Worm (Caenorhabditis elegans): Measurements from ENCODE around the gene ugt-56.

The ugt-56 gene

ce11 chrV:12245777-12246452 lies 12.9 kb upstream of the ugt-56 start:
- no peak for TF ChIP-seq cog-1 (tag; optimal IDR thresholded peaks at IDR 0.05)
- no peak for TF ChIP-seq T22C8.4 (GFP tag; IDR thresholded peaks at IDR 0.05)
- TF ChIP-seq tab-1 (GFP tag; IDR thresholded peaks at IDR 0.05), result no peak
- no peak for TF ChIP-seq flt-1 (GFP tag; IDR thresholded peaks at IDR 0.05)
- no peak for TF ChIP-seq ztf-29 (GFP tag; IDR thresholded peaks at IDR 0.05)
- TF ChIP-seq med-1 (GFP tag; optimal IDR thresholded peaks at IDR 0.05; ENCODE audit: insufficient read depth), result no peak
- TF ChIP-seq ztf-23 (GFP tag; IDR thresholded peaks at IDR 0.05), result no peak
- TF ChIP-seq klf-2 (GFP tag; conservative IDR thresholded peaks at IDR 0.05), result no peak
- TF ChIP-seq ref-1 (GFP tag; conservative IDR thresholded peaks at IDR 0.05), result no peak

ce11 chrV:12251041-12251440 lies 7.7 kb upstream of the ugt-56 start, which contains the start of gene T04H1.5:
T04H1.5 (plus strand) TSS chrV:12251341.
- no peak for TF ChIP-seq klf-2 (GFP tag; conservative IDR thresholded peaks at IDR 0.05)
- no peak for TF ChIP-seq ztf-29 (GFP tag; IDR thresholded peaks at IDR 0.05)
- TF ChIP-seq flt-1 (GFP tag; IDR thresholded peaks at IDR 0.05), result no peak
- no peak for TF ChIP-seq ztf-23 (GFP tag; IDR thresholded peaks at IDR 0.05)
- TF ChIP-seq med-1 (GFP tag; optimal IDR thresholded peaks at IDR 0.05; ENCODE audit: insufficient read depth), result no peak
- TF ChIP-seq T22C8.4 (GFP tag; IDR thresholded peaks at IDR 0.05), result no peak
- TF ChIP-seq cog-1 (tag; optimal IDR thresholded peaks at IDR 0.05), result no peak
- no peak for TF ChIP-seq tab-1 (GFP tag; IDR thresholded peaks at IDR 0.05)
- TF ChIP-seq ref-1 (GFP tag; conservative IDR thresholded peaks at IDR 0.05), result no peak

ce11 chrV:12252272-12252671 lies 6.5 kb upstream of the ugt-56 start, which contains the start of gene lrx-1:
lrx-1 (plus strand) TSS chrV:12252572.
- TF ChIP-seq ztf-23 (GFP tag; IDR thresholded peaks at IDR 0.05) (no peak), med-1 (GFP tag; optimal IDR thresholded peaks at IDR 0.05; ENCODE audit: insufficient read depth) (no peak), flt-1 (GFP tag; IDR thresholded peaks at IDR 0.05) (no peak), tab-1 (GFP tag; IDR thresholded peaks at IDR 0.05) (no peak), cog-1 (tag; optimal IDR thresholded peaks at IDR 0.05) (no peak), ztf-29 (GFP tag; IDR thresholded peaks at IDR 0.05) (no peak), T22C8.4 (GFP tag; IDR thresholded peaks at IDR 0.05) (no peak), ref-1 (GFP tag; conservative IDR thresholded peaks at IDR 0.05) (no peak), klf-2 (GFP tag; conservative IDR thresholded peaks at IDR 0.05) (no peak)

ce11 chrV:12255343-12255742 lies 3.4 kb upstream of the ugt-56 start, which contains the start of gene T04H1.12:
T04H1.12 (plus strand) TSS chrV:12255643.
- TF ChIP-seq flt-1 (GFP tag; IDR thresholded peaks at IDR 0.05) (no peak), cog-1 (tag; optimal IDR thresholded peaks at IDR 0.05) (no peak), T22C8.4 (GFP tag; IDR thresholded peaks at IDR 0.05) (no peak), med-1 (GFP tag; optimal IDR thresholded peaks at IDR 0.05; ENCODE audit: insufficient read depth) (no peak), ztf-29 (GFP tag; IDR thresholded peaks at IDR 0.05) (no peak)

- TF ChIP-seq flt-1 (GFP tag; IDR thresholded peaks at IDR 0.05), result no peak
- no peak for TF ChIP-seq tab-1 (GFP tag; IDR thresholded peaks at IDR 0.05)
- no peak for TF ChIP-seq ztf-29 (GFP tag; IDR thresholded peaks at IDR 0.05)
- no peak for TF ChIP-seq klf-2 (GFP tag; conservative IDR thresholded peaks at IDR 0.05)
- no peak for TF ChIP-seq ztf-23 (GFP tag; IDR thresholded peaks at IDR 0.05)
- no peak for TF ChIP-seq cog-1 (tag; optimal IDR thresholded peaks at IDR 0.05)
- no peak for TF ChIP-seq med-1 (GFP tag; optimal IDR thresholded peaks at IDR 0.05; ENCODE audit: insufficient read depth)
- TF ChIP-seq ref-1 (GFP tag; conservative IDR thresholded peaks at IDR 0.05), result no peak
- no peak for TF ChIP-seq T22C8.4 (GFP tag; IDR thresholded peaks at IDR 0.05)
Observed at ce11 chrV:12256398-12256797, 2.4 kb upstream of the ugt-56 start, which contains the start of gene ugt-55. ugt-55 (plus strand) TSS chrV:12256698.

ce11 chrV:12261377-12261776 lies 2.6 kb downstream of the ugt-56 start, which contains the start of gene tbb-6:
tbb-6 (plus strand) TSS chrV:12261531.
- TF ChIP-seq med-1 (GFP tag; optimal IDR thresholded peaks at IDR 0.05; ENCODE audit: insufficient read depth) (no peak), ref-1 (GFP tag; conservative IDR thresholded peaks at IDR 0.05) (no peak), T22C8.4 (GFP tag; IDR thresholded peaks at IDR 0.05) (no peak), cog-1 (tag; optimal IDR thresholded peaks at IDR 0.05) (no peak), flt-1 (GFP tag; IDR thresholded peaks at IDR 0.05) (no peak), tab-1 (GFP tag; IDR thresholded peaks at IDR 0.05) (no peak)

ce11 chrV:12263723-12264122 lies 4.9 kb downstream of the ugt-56 start, which contains the start of gene ssp-35:
ssp-35 (minus strand) TSS chrV:12263823.
- TF ChIP-seq klf-2 (GFP tag; conservative IDR thresholded peaks at IDR 0.05), result no peak
- no peak for TF ChIP-seq ztf-29 (GFP tag; IDR thresholded peaks at IDR 0.05)
- no peak for TF ChIP-seq T22C8.4 (GFP tag; IDR thresholded peaks at IDR 0.05)
- TF ChIP-seq cog-1 (tag; optimal IDR thresholded peaks at IDR 0.05), result no peak
- TF ChIP-seq med-1 (GFP tag; optimal IDR thresholded peaks at IDR 0.05; ENCODE audit: insufficient read depth), result no peak
- TF ChIP-seq tab-1 (GFP tag; IDR thresholded peaks at IDR 0.05), result no peak
- TF ChIP-seq flt-1 (GFP tag; IDR thresholded peaks at IDR 0.05), result no peak
- no peak for TF ChIP-seq ztf-23 (GFP tag; IDR thresholded peaks at IDR 0.05)
- TF ChIP-seq ref-1 (GFP tag; conservative IDR thresholded peaks at IDR 0.05), result no peak

- TF ChIP-seq ztf-29 (GFP tag; IDR thresholded peaks at IDR 0.05) (no peak), T22C8.4 (GFP tag; IDR thresholded peaks at IDR 0.05) (no peak), med-1 (GFP tag; optimal IDR thresholded peaks at IDR 0.05; ENCODE audit: insufficient read depth) (no peak), cog-1 (tag; optimal IDR thresholded peaks at IDR 0.05) (no peak), tab-1 (GFP tag; IDR thresholded peaks at IDR 0.05) (no peak), ztf-23 (GFP tag; IDR thresholded peaks at IDR 0.05) (no peak), klf-2 (GFP tag; conservative IDR thresholded peaks at IDR 0.05) (no peak), ref-1 (GFP tag; conservative IDR thresholded peaks at IDR 0.05) (no peak), flt-1 (GFP tag; IDR thresholded peaks at IDR 0.05) (no peak)
Observed at ce11 chrV:12269272-12269767, 10.5 kb downstream of the ugt-56 start, which contains the start of gene twk-24. twk-24 (minus strand) TSS chrV:12269322.

- TF ChIP-seq klf-2 (GFP tag; conservative IDR thresholded peaks at IDR 0.05), result no peak
Observed at ce11 chrV:12271495-12271894, 12.7 kb downstream of the ugt-56 start, which contains the start of the genes tsfm-1 and capg-2. tsfm-1 (minus strand) TSS chrV:12271551. capg-2 (plus strand) TSS chrV:12271873.
